Worm (Caenorhabditis elegans): ENCODE measurements around the gene F54D8.10.

- TF ChIP-seq nhr-84 (tag; optimal IDR thresholded peaks at IDR 0.05): no peak
- no peak for TF ChIP-seq lin-35 (GFP tag; optimal IDR thresholded peaks at IDR 0.05)
- TF ChIP-seq ama-1 (optimal IDR thresholded peaks at IDR 0.05): no peak
- TF ChIP-seq efl-3 (GFP tag; optimal IDR thresholded peaks at IDR 0.05): no peak
- no peak for TF ChIP-seq mdl-1 (tag; optimal IDR thresholded peaks at IDR 0.05)
- TF ChIP-seq vab-15 (tag; optimal IDR thresholded peaks at IDR 0.05): no peak
- no peak for TF ChIP-seq unc-86 (tag; optimal IDR thresholded peaks at IDR 0.05)
- TF ChIP-seq Y116A8C.19 (tag; optimal IDR thresholded peaks at IDR 0.05; ENCODE audit: borderline replicate concordance): no peak
Observed at ce11 chrIII:5083304-5083703, 11.3 kb upstream of the F54D8.10 start.
